Fruit fly (Drosophila melanogaster): ENCODE results near the gene CG46435.

dm6 chr3L:19559171-19559570 is 14.3 kb downstream of the CG46435 start:
- no peak for TF ChIP-seq Dad (GFP tag; optimal IDR thresholded peaks at IDR 0.05)
- no peak for TF ChIP-seq CG10959 (GFP tag; IDR thresholded peaks at IDR 0.05)
- TF ChIP-seq CG30431 (GFP tag; optimal IDR thresholded peaks at IDR 0.05): no peak
- TF ChIP-seq fru (optimal IDR thresholded peaks at IDR 0.05): no peak
- TF ChIP-seq peb (GFP tag; IDR thresholded peaks at IDR 0.05): no peak
- TF ChIP-seq CG14014 (GFP tag; IDR thresholded peaks at IDR 0.05): no peak
- TF ChIP-seq HLH54F (GFP tag; optimal IDR thresholded peaks at IDR 0.05): no peak
- TF ChIP-seq CG17568 (GFP tag; optimal IDR thresholded peaks at IDR 0.05): no peak
- TF ChIP-seq CG3726 (GFP tag; IDR thresholded peaks at IDR 0.05): no peak

Measured in whole organism, embryonic.